Worm (Caenorhabditis elegans): ENCODE results near the gene cyp-35A2.

- no peak for TF ChIP-seq him-1 (tag; optimal IDR thresholded peaks at IDR 0.05)
- no peak for TF ChIP-seq dao-5 (tag; optimal IDR thresholded peaks at IDR 0.05)
These were observed 22.0 kb downstream of the cyp-35A2 start, which contains the start of the genes nhr-263 and nhr-148 for ce11 chrV:7341942-7342341.
